Worm (Caenorhabditis elegans) whole organism, early embryonic: ENCODE data around the gene R193.2.

Source experiments
- F13C5.2 ChIP-seq: sonication (generic microtip); optimal IDR thresholded peaks from 2 replicates; lab custom pipeline; 2017; ENCODE audit warnings: mild to moderate bottlenecking, missing genetic modification characterization, inconsistent platforms, missing compliant biosample characterization
- ama-1 ChIP-seq: fragments of 150-350 bp; optimal IDR thresholded peaks from 2 replicates; lab custom pipeline; 2014
- ceh-13 ChIP-seq: fragments of 200-800 bp; sonication (Bioruptor generic); optimal IDR thresholded peaks from 2 replicates; lab custom pipeline; 2018; ENCODE audit warnings: mild to moderate bottlenecking, missing genetic modification characterization, missing compliant biosample characterization
- flt-1 ChIP-seq: fragments of 200-800 bp; sonication (Bioruptor generic); IDR thresholded peaks from 2 replicates; pipeline ENCODE4 v1.3.6; 2022; ENCODE audit warnings: missing genetic modification characterization, missing compliant biosample characterization
- tbx-11 ChIP-seq: fragments of 200-800 bp; sonication (Bioruptor generic); IDR thresholded peaks from 2 replicates; pipeline ENCODE4 v1.3.6; 2022; ENCODE audit warnings: missing genetic modification characterization, missing compliant biosample characterization
- tra-4 ChIP-seq: sonication (generic microtip); optimal IDR thresholded peaks from 2 replicates; lab custom pipeline; 2017; ENCODE audit warnings: missing genetic modification characterization, missing compliant biosample characterization

DNA sequence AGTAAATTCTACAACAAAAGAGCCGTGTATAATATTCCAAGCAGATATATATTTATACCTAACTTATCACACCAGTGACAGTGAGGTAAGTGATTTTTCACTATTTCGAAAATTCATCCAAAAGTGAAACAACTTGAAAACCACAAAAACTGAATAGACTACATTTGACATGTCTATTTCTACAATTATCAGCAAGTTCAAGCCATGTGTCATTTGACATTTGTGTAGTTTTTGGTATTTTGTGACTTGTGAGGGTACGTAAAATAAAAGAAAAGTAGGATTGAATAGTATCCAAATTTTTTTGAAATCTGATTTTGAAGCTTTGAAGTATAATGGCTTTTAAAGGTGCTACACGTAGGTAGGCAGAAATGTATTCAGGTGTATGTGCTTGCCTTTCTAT lies 22.2 kb downstream of the R193.2 start:
- TF ChIP-seq flt-1 (GFP tag; lab: Robert Waterston, UW) (no peak), tra-4 (no peak), F13C5.2 (tag; lab: Kevin White, UChicago) (no peak), tbx-11 (GFP tag; lab: Robert Waterston, UW) (no peak), ama-1 (lab: Kevin White, UChicago) (no peak), ceh-13 (GFP tag; lab: Kevin White, UChicago) (no peak)
